Worm (Caenorhabditis elegans) whole organism, L3 larva: ENCODE measurements around the gene F47G9.4.
"Not testable (repeated sequence)": the region's sequence is repeated elsewhere in the genome, so short reads cannot be mapped to it uniquely, and the experiment has no call there.

Experiments
- R02D3.7 ChIP-seq: fragments of 150-350 bp; optimal IDR thresholded peaks from 2 replicates; lab custom pipeline; 2014; ENCODE audit warnings: missing biosample characterization, missing genetic modification characterization
- ZK546.5 ChIP-seq: sonication (generic microtip); optimal IDR thresholded peaks from 2 replicates; lab custom pipeline; 2017; ENCODE audit warnings: missing biosample characterization, missing genetic modification characterization
- ceh-16 ChIP-seq: sonication (generic microtip); optimal IDR thresholded peaks from 2 replicates; lab custom pipeline; 2017; ENCODE audit warnings: missing biosample characterization, missing genetic modification characterization
- ceh-28 ChIP-seq: fragments of 150-350 bp; optimal IDR thresholded peaks from 2 replicates; lab custom pipeline; 2014; ENCODE audit warnings: missing biosample characterization, missing genetic modification reagents, missing genetic modification characterization
- ceh-82 ChIP-seq: fragments of 150-350 bp; optimal IDR thresholded peaks from 2 replicates; lab custom pipeline; 2014; ENCODE audit warnings: missing biosample characterization, missing genetic modification characterization
- ceh-9 ChIP-seq: sonication (generic microtip); optimal IDR thresholded peaks from 2 replicates; lab custom pipeline; 2018; ENCODE audit warnings: missing biosample characterization, missing genetic modification characterization
- daf-12 ChIP-seq: fragments of 150-350 bp; optimal IDR thresholded peaks from 2 replicates; lab custom pipeline; 2014; ENCODE audit warnings: missing biosample characterization, missing genetic modification reagents, missing genetic modification characterization
- egl-5 ChIP-seq: fragments of 150-350 bp; optimal IDR thresholded peaks from 2 replicates; lab custom pipeline; 2017; ENCODE audit warnings: missing biosample characterization, missing genetic modification reagents, missing genetic modification characterization, inconsistent platforms
- elt-1 ChIP-seq: fragments of 150-350 bp; optimal IDR thresholded peaks from 2 replicates; lab custom pipeline; 2014; ENCODE audit warnings: missing biosample characterization, missing genetic modification characterization
- elt-2 ChIP-seq: sonication (generic microtip); optimal IDR thresholded peaks from 2 replicates; lab custom pipeline; 2016; ENCODE audit warnings: missing genetic modification reagents, mild to moderate bottlenecking, missing genetic modification characterization, missing compliant biosample characterization
- elt-3 ChIP-seq, 3 experiments: fragments of 150-350 bp in 1 of 3; sonication (generic microtip) in 2 of 3; optimal IDR thresholded peaks; 2 replicates in 2 of 3; 4 replicates in 1 of 3; lab custom pipeline; 2014 to 2017; ENCODE audit warnings: missing biosample characterization in 3 of 3, missing genetic modification characterization in 3 of 3
- eor-1 ChIP-seq, 2 experiments: fragments of 150-350 bp; optimal IDR thresholded peaks; 2 replicates each; lab custom pipeline; 2014 to 2018; ENCODE audit warnings: missing biosample characterization in 2 of 2, missing genetic modification characterization in 2 of 2
- fkh-10 ChIP-seq: sonication (generic microtip); optimal IDR thresholded peaks from 2 replicates; lab custom pipeline; 2017; ENCODE audit warnings: missing biosample characterization, missing genetic modification reagents, missing genetic modification characterization
- fos-1 ChIP-seq: fragments of 150-350 bp; optimal IDR thresholded peaks from 2 replicates; lab custom pipeline; 2014; ENCODE audit warnings: missing biosample characterization, missing genetic modification characterization
- hmg-11 ChIP-seq: sonication (generic microtip); optimal IDR thresholded peaks from 2 replicates; lab custom pipeline; 2016; ENCODE audit warnings: missing genetic modification characterization, missing compliant biosample characterization
- jun-1 ChIP-seq: fragments of 150-350 bp; optimal IDR thresholded peaks from 2 replicates; lab custom pipeline; 2014; ENCODE audit warnings: missing biosample characterization, missing genetic modification reagents, missing genetic modification characterization
- lin-39 ChIP-seq: fragments of 150-350 bp; optimal IDR thresholded peaks from 2 replicates; lab custom pipeline; 2018; ENCODE audit warnings: missing biosample characterization, missing genetic modification reagents, missing genetic modification characterization
- mdl-1 ChIP-seq: fragments of 150-350 bp; optimal IDR thresholded peaks from 2 replicates; lab custom pipeline; 2014; ENCODE audit warnings: missing biosample characterization, missing genetic modification characterization
- nhr-11 ChIP-seq: fragments of 150-350 bp; optimal IDR thresholded peaks from 2 replicates; lab custom pipeline; 2014; ENCODE audit warnings: missing biosample characterization, missing genetic modification characterization
- nhr-12 ChIP-seq: fragments of 150-350 bp; optimal IDR thresholded peaks from 2 replicates; lab custom pipeline; 2014; ENCODE audit warnings: missing biosample characterization, missing genetic modification characterization
- nhr-23 ChIP-seq: fragments of 150-350 bp; optimal IDR thresholded peaks from 2 replicates; lab custom pipeline; 2014; ENCODE audit warnings: missing biosample characterization, missing genetic modification reagents, missing genetic modification characterization
- nhr-237 ChIP-seq: fragments of 150-350 bp; optimal IDR thresholded peaks from 2 replicates; lab custom pipeline; 2014; ENCODE audit warnings: missing biosample characterization, missing genetic modification characterization
- nhr-25 ChIP-seq: sonication (generic microtip); optimal IDR thresholded peaks from 2 replicates; lab custom pipeline; 2017; ENCODE audit warnings: missing biosample characterization, missing genetic modification characterization
- nhr-28 ChIP-seq: fragments of 150-350 bp; optimal IDR thresholded peaks from 2 replicates; lab custom pipeline; 2014; ENCODE audit warnings: missing biosample characterization, missing genetic modification characterization
- nhr-43 ChIP-seq: sonication (generic microtip); optimal IDR thresholded peaks from 2 replicates; lab custom pipeline; 2016; ENCODE audit warnings: mild to moderate bottlenecking, missing genetic modification characterization, missing compliant biosample characterization; ENCODE audit not compliant: poor library complexity, severe bottlenecking
- nhr-67 ChIP-seq: fragments of 150-350 bp; optimal IDR thresholded peaks from 2 replicates; lab custom pipeline; 2014; ENCODE audit warnings: missing biosample characterization, missing genetic modification characterization
- nhr-76 ChIP-seq: fragments of 150-350 bp; sonication (generic microtip); optimal IDR thresholded peaks from 5 replicates; lab custom pipeline; 2014; ENCODE audit warnings: missing biosample characterization, missing genetic modification characterization
- pha-4 ChIP-seq: fragments of 150-350 bp; optimal IDR thresholded peaks from 2 replicates; lab custom pipeline; 2014; ENCODE audit warnings: missing biosample characterization, missing genetic modification reagents, missing genetic modification characterization
- sea-2 ChIP-seq: fragments of 150-350 bp; sonication (generic microtip); optimal IDR thresholded peaks from 4 replicates; lab custom pipeline; 2014; ENCODE audit warnings: missing biosample characterization, missing genetic modification reagents, missing genetic modification characterization
- skn-1 ChIP-seq: fragments of 150-350 bp; optimal IDR thresholded peaks from 2 replicates; lab custom pipeline; 2014; ENCODE audit warnings: missing biosample characterization, missing genetic modification characterization
- snpc-4 ChIP-seq: fragments of 150-350 bp; optimal IDR thresholded peaks from 2 replicates; lab custom pipeline; 2014; ENCODE audit warnings: missing biosample characterization, missing genetic modification characterization
- tbx-2 ChIP-seq: sonication (generic microtip); optimal IDR thresholded peaks from 2 replicates; lab custom pipeline; 2016; ENCODE audit warnings: mild to moderate bottlenecking, missing genetic modification characterization, missing compliant biosample characterization
- unc-39 ChIP-seq: sonication (generic microtip); optimal IDR thresholded peaks from 4 replicates; lab custom pipeline; 2017; ENCODE audit warnings: missing biosample characterization, missing genetic modification characterization
- unc-62 ChIP-seq: fragments of 150-350 bp; sonication (generic microtip); optimal IDR thresholded peaks from 4 replicates; lab custom pipeline; 2014; ENCODE audit warnings: missing biosample characterization, missing genetic modification reagents, missing genetic modification characterization
- zag-1 ChIP-seq: fragments of 150-350 bp; optimal IDR thresholded peaks from 2 replicates; lab custom pipeline; 2014; ENCODE audit warnings: missing biosample characterization, missing genetic modification characterization
- ztf-11 ChIP-seq: fragments of 150-350 bp; optimal IDR thresholded peaks from 2 replicates; lab custom pipeline; 2014; ENCODE audit warnings: missing biosample characterization, missing genetic modification characterization
- ztf-4 ChIP-seq: fragments of 150-350 bp; optimal IDR thresholded peaks from 2 replicates; lab custom pipeline; 2014; ENCODE audit warnings: missing biosample characterization, missing genetic modification characterization

The F47G9.4 gene

ce11 chrV:11286114-11286513 lies 35.5 kb downstream of the F47G9.4 start, which contains the start of gene C03E10.3:
Gene C03E10.3, plus strand, starts transcription at chrV:11286414.
- not testable (repeated sequence) for TF ChIP-seq nhr-76, ceh-9, tbx-2 (tag; lab: Kevin White, UChicago)

ce11 chrV:11282272-11282671 lies 39.3 kb downstream of the F47G9.4 start, which contains the start of gene gly-20:
Gene gly-20, plus strand, starts transcription at chrV:11282572.
- TF ChIP-seq skn-1 (tag; lab: Kevin White, UChicago), result no peak
- no peak for TF ChIP-seq ceh-28
- TF ChIP-seq ztf-4 (tag; lab: Kevin White, UChicago), result no peak
- TF ChIP-seq hmg-11 (tag; lab: Kevin White, UChicago), result no peak
- TF ChIP-seq egl-5 (tag; lab: Kevin White, UChicago), result no peak
- TF ChIP-seq tbx-2 (tag; lab: Kevin White, UChicago), result no peak
- no peak for TF ChIP-seq unc-39 (tag; lab: Kevin White, UChicago)
- TF ChIP-seq unc-62 (GFP tag; lab: Kevin White, UChicago), result no peak
- no peak for TF ChIP-seq ztf-11
- no peak for TF ChIP-seq jun-1 (tag; lab: Kevin White, UChicago)
- no peak for TF ChIP-seq ceh-82
- no peak for TF ChIP-seq eor-1 (tag; optimal IDR thresholded peaks at IDR 0.05; lab: Kevin White, UChicago)
- TF ChIP-seq nhr-43 (tag; lab: Kevin White, UChicago), result no peak
- no peak for TF ChIP-seq snpc-4 (tag; lab: Kevin White, UChicago)
- no peak for TF ChIP-seq mdl-1 (tag; lab: Kevin White, UChicago)
- TF ChIP-seq ZK546.5 (tag; lab: Kevin White, UChicago), result no peak
- TF ChIP-seq fkh-10 (GFP tag; lab: Kevin White, UChicago), result no peak
- TF ChIP-seq nhr-23, result no peak

- TF ChIP-seq fos-1 (no peak), nhr-237 (no peak), nhr-43 (tag; lab: Kevin White, UChicago) (no peak), unc-62 (GFP tag; lab: Kevin White, UChicago) (no peak), nhr-67 (tag; lab: Kevin White, UChicago) (no peak), hmg-11 (tag; lab: Kevin White, UChicago) (peak; percentile 20), ztf-11 (no peak), nhr-25 (peak; percentile 45), egl-5 (tag; lab: Kevin White, UChicago) (no peak), elt-2 (tag; lab: Kevin White, UChicago) (no peak), R02D3.7 (tag; lab: Kevin White, UChicago) (peak; percentile 28), snpc-4 (tag; lab: Kevin White, UChicago) (no peak), pha-4 (peak; percentile 39), nhr-76 (tag; lab: Kevin White, UChicago) (no peak), ZK546.5 (tag; lab: Kevin White, UChicago) (no peak), zag-1 (tag; lab: Kevin White, UChicago) (no peak), nhr-11 (tag; lab: Kevin White, UChicago) (no peak), nhr-28 (tag; lab: Kevin White, UChicago) (no peak), ceh-28 (peak; percentile 49), nhr-23 (peak; percentile 33), ceh-16 (tag; lab: Kevin White, UChicago) (no peak), lin-39 (tag; lab: Kevin White, UChicago) (no peak), elt-3 (tag; optimal IDR thresholded peaks at IDR 0.05; lab: Kevin White, UChicago) (no peak)
These were observed 40.0 kb downstream of the F47G9.4 start for ce11 chrV:11281414-11282209.

- TF ChIP-seq hmg-11 (tag; lab: Kevin White, UChicago) (no peak), ceh-28 (no peak), elt-1 (tag; lab: Kevin White, UChicago) (no peak), ceh-16 (tag; lab: Kevin White, UChicago) (no peak), tbx-2 (tag; lab: Kevin White, UChicago) (no peak), unc-39 (tag; lab: Kevin White, UChicago) (no peak), daf-12 (no peak), fos-1 (no peak), nhr-12 (tag; lab: Kevin White, UChicago) (no peak), ceh-9 (tag; lab: Kevin White, UChicago) (no peak), sea-2 (GFP tag; lab: Kevin White, UChicago) (no peak), nhr-11 (tag; lab: Kevin White, UChicago) (no peak), ceh-82 (no peak), mdl-1 (tag; lab: Kevin White, UChicago) (no peak), snpc-4 (tag; lab: Kevin White, UChicago) (no peak), jun-1 (tag; lab: Kevin White, UChicago) (no peak), nhr-67 (tag; lab: Kevin White, UChicago) (no peak), lin-39 (tag; lab: Kevin White, UChicago) (no peak), R02D3.7 (tag; lab: Kevin White, UChicago) (no peak)
These were observed 42.1 kb downstream of the F47G9.4 start for ce11 chrV:11279564-11279963.
